Fruit fly (Drosophila melanogaster): ENCODE measurements around the gene Svip.

The Svip gene

DNA sequence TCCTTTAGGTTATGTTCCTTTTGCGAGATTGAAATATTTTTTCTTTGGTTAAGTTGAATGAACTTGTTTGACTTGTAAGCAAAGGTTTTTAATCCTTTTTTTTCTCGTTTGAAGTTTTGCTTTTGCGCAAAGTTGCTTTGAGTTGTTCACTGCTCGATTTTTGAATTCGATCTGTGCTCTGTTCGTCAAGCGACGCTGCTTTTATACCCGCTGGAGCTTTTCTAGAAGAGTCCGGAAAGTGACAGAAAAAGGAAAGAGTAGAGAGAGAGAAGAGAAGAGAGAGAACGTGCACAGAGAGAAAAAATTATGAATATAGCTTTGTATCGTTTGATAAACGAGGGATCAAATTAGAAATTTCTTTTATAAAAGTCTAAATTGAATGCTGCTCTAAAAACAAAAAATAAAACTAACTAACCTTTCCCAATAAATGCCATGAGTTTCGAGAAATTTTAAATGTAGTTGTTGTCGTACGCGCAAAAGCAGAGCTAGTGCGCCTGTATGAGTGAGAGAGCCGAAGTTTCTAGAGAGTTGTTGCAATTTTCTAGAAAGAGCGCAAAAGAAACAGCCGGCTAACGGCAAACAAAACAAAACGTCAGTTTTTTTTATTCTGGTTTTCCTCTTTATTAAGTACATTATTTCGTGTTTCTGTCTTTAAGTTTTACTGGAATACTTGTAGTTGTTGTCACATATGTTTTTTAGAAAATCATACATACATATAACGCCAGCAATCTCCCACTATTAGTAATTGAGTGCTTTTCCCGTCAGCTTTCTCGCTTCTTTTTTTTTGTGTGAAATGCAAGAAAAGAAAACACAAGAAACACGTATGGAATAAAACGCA lies 18.6 kb downstream of the Svip start, which contains the start of gene Hsp26 (continued):
- TF ChIP-seq Antp (GFP tag; optimal IDR thresholded peaks at IDR 0.05): peak; percentile 86
- peak; percentile 58; the same call in 1 of the 2 replicates for TF ChIP-seq dimm (GFP tag; IDR thresholded peaks at IDR 0.05)
- TF ChIP-seq sob (GFP tag; IDR thresholded peaks at IDR 0.05): peak; percentile 82
- peak; percentile 70 for TF ChIP-seq nerfin-1 (tag; optimal IDR thresholded peaks at IDR 0.05)
- TF ChIP-seq CG7372 (GFP tag; IDR thresholded peaks at IDR 0.05): 0 out of 2 replicates have a peak, but pooled peaks have one; percentile 35
- peak; percentile 52; the same call in 1 of the 2 replicates for TF ChIP-seq wor (GFP tag; IDR thresholded peaks at IDR 0.05)
- TF ChIP-seq Lim3 (GFP tag; IDR thresholded peaks at IDR 0.05): no peak
- peak; percentile 64 for TF ChIP-seq psq (GFP tag; optimal IDR thresholded peaks at IDR 0.05)
- peak; percentile 53; the same call in 1 of the 2 replicates for TF ChIP-seq sim (GFP tag; IDR thresholded peaks at IDR 0.05)
- TF ChIP-seq CG12391 (tag; optimal IDR thresholded peaks at IDR 0.05): peak; percentile 90
- peak; percentile 74 for TF ChIP-seq CG9876 (GFP tag; optimal IDR thresholded peaks at IDR 0.05)
- peak; percentile 73 for TF ChIP-seq NC2α (GFP tag; optimal IDR thresholded peaks at IDR 0.05)
- TF ChIP-seq nom (GFP tag; optimal IDR thresholded peaks at IDR 0.05): peak; percentile 79
- peak; percentile 89 for TF ChIP-seq lilli (GFP tag; optimal IDR thresholded peaks at IDR 0.05)
- TF ChIP-seq MTF-1 (GFP tag; optimal IDR thresholded peaks at IDR 0.05; ENCODE audit: borderline replicate concordance): peak; percentile 52
- TF ChIP-seq slp2 (GFP tag; optimal IDR thresholded peaks at IDR 0.05): peak; percentile 75
- TF ChIP-seq Fer2 (tag; optimal IDR thresholded peaks at IDR 0.05): peak; percentile 31
- peak; percentile 72 for TF ChIP-seq HHEX (GFP tag; optimal IDR thresholded peaks at IDR 0.05)
- TF ChIP-seq CG12299 (tag; optimal IDR thresholded peaks at IDR 0.05): peak; percentile 63
- TF ChIP-seq tll (GFP tag; optimal IDR thresholded peaks at IDR 0.05): no peak
- TF ChIP-seq ac (GFP tag; optimal IDR thresholded peaks at IDR 0.05): no peak
- peak; percentile 81 for TF ChIP-seq pum (GFP tag; optimal IDR thresholded peaks at IDR 0.05)
- TF ChIP-seq Gsc (GFP tag; IDR thresholded peaks at IDR 0.05): no peak
- peak; percentile 68 for TF ChIP-seq BtbVII (GFP tag; optimal IDR thresholded peaks at IDR 0.05)
- TF ChIP-seq Taf1 (GFP tag; IDR thresholded peaks at IDR 0.05): peak; percentile 39; the same call in 1 of the 2 replicates
- no peak for TF ChIP-seq gt (GFP tag; IDR thresholded peaks at IDR 0.05)
- peak; percentile 64 for TF ChIP-seq dm (GFP tag; optimal IDR thresholded peaks at IDR 0.05)
- peak; percentile 19 for TF ChIP-seq CG13894 (tag; optimal IDR thresholded peaks at IDR 0.05)
- peak in 1 of 2 experiments; percentile 80 for TF ChIP-seq Eip74EF (GFP tag; optimal IDR thresholded peaks at IDR 0.05)
- TF ChIP-seq tx (GFP tag; optimal IDR thresholded peaks at IDR 0.05): peak; percentile 62
- no peak for TF ChIP-seq CG1832 (GFP tag; optimal IDR thresholded peaks at IDR 0.05)
- TF ChIP-seq Dek (tag; optimal IDR thresholded peaks at IDR 0.05): peak; percentile 70
- no peak for TF ChIP-seq Dref (GFP tag; IDR thresholded peaks at IDR 0.05)
- peak; percentile 75 for TF ChIP-seq Chrac-16 (GFP tag; optimal IDR thresholded peaks at IDR 0.05)
- peak; percentile 85 for TF ChIP-seq pnt (GFP tag; optimal IDR thresholded peaks at IDR 0.05)
- peak; percentile 86 for TF ChIP-seq oc (tag; optimal IDR thresholded peaks at IDR 0.05)
- TF ChIP-seq sna (GFP tag; IDR thresholded peaks at IDR 0.05; ENCODE audit: partially characterized antibody): no peak
- peak; percentile 13 for TF ChIP-seq CG4328 (GFP tag; optimal IDR thresholded peaks at IDR 0.05)
- no peak for TF ChIP-seq exex (tag; optimal IDR thresholded peaks at IDR 0.05)
- TF ChIP-seq repo (GFP tag; optimal IDR thresholded peaks at IDR 0.05): peak; percentile 69
- TF ChIP-seq Med (GFP tag): peak; percentile 98
- TF ChIP-seq CG32532 (GFP tag; IDR thresholded peaks at IDR 0.05): peak; percentile 90
- TF ChIP-seq eve (GFP tag; optimal IDR thresholded peaks at IDR 0.05): no peak
- peak; percentile 73 for TF ChIP-seq ttk (GFP tag; IDR thresholded peaks at IDR 0.05)
- peak; percentile 72 for TF ChIP-seq tio (GFP tag; optimal IDR thresholded peaks at IDR 0.05)
- TF ChIP-seq seq (GFP tag; IDR thresholded peaks at IDR 0.05): peak; percentile 88
- peak; percentile 86 for TF ChIP-seq CG12659 (GFP tag; optimal IDR thresholded peaks at IDR 0.05)
- peak; percentile 89 for TF ChIP-seq CG30403 (GFP tag; optimal IDR thresholded peaks at IDR 0.05)
